Fruit fly (Drosophila melanogaster) whole organism, embryonic: ENCODE results near the gene Etfb.

Experiments used
- Antp ChIP-seq: fragments of 200-800 bp; sonication (Bioruptor generic); optimal IDR thresholded peaks from 3 replicates; lab custom pipeline; 2016; ENCODE audit warnings: missing biosample characterization, missing genetic modification characterization
- CG10147 ChIP-seq: fragments of 200-800 bp; sonication (Bioruptor generic); optimal IDR thresholded peaks from 2 replicates; lab custom pipeline; 2019; ENCODE audit warnings: missing biosample characterization, mild to moderate bottlenecking, missing genetic modification characterization, moderate library complexity
- CG10959 ChIP-seq: fragments of 200-800 bp; sonication (Bioruptor generic); IDR thresholded peaks from 2 replicates; pipeline ENCODE4 v1.3.6; 2022; ENCODE audit warnings: missing biosample characterization, missing genetic modification characterization
- CG14441 ChIP-seq: fragments of 200-800 bp; sonication (Bioruptor generic); IDR thresholded peaks from 2 replicates; pipeline ENCODE4 v1.3.6; 2022; ENCODE audit warnings: missing biosample characterization, missing genetic modification characterization
- CG14860 ChIP-seq: fragments of 200-800 bp; sonication (Bioruptor generic); IDR thresholded peaks from 3 replicates; pipeline ENCODE4 v1.3.6; 2022; ENCODE audit warnings: missing biosample characterization, missing genetic modification characterization; ENCODE audit not compliant: partially characterized antibody
- CG2678 ChIP-seq: fragments of 200-800 bp; sonication (Bioruptor generic); optimal IDR thresholded peaks from 3 replicates; lab custom pipeline; 2019; ENCODE audit warnings: missing biosample characterization, mild to moderate bottlenecking, missing genetic modification characterization, moderate library complexity
- CG30020 ChIP-seq: fragments of 200-800 bp; optimal IDR thresholded peaks from 2 replicates; lab custom pipeline; 2019; ENCODE audit warnings: missing biosample characterization, mild to moderate bottlenecking, missing genetic modification characterization, moderate library complexity
- CG32767 ChIP-seq: fragments of 200-800 bp; sonication (Bioruptor generic); IDR thresholded peaks from 2 replicates; pipeline ENCODE4 v1.3.6; 2022; ENCODE audit warnings: missing biosample characterization, missing genetic modification characterization
- CG3407 ChIP-seq: fragments of 200-800 bp; sonication (Bioruptor generic); optimal IDR thresholded peaks from 2 replicates; lab custom pipeline; 2018; ENCODE audit warnings: missing biosample characterization, mild to moderate bottlenecking, missing genetic modification characterization
- CG7786 ChIP-seq: fragments of 200-800 bp; sonication (Bioruptor generic); optimal IDR thresholded peaks from 2 replicates; lab custom pipeline; 2016; ENCODE audit warnings: missing biosample characterization, missing genetic modification characterization
- CG7928 ChIP-seq: fragments of 200-800 bp; sonication (Bioruptor generic); optimal IDR thresholded peaks from 2 replicates; lab custom pipeline; 2017; ENCODE audit warnings: missing biosample characterization, mild to moderate bottlenecking, missing genetic modification characterization
- CG8359 ChIP-seq: fragments of 200-800 bp; sonication (Bioruptor generic); optimal IDR thresholded peaks from 2 replicates; lab custom pipeline; 2017; ENCODE audit warnings: missing biosample characterization, mild to moderate bottlenecking, missing genetic modification characterization, borderline replicate concordance
- CG8944 ChIP-seq: fragments of 200-800 bp; sonication (Bioruptor generic); optimal IDR thresholded peaks from 3 replicates; lab custom pipeline; 2016; ENCODE audit warnings: missing biosample characterization, missing genetic modification characterization
- CG9817 ChIP-seq: fragments of 200-800 bp; sonication (Bioruptor generic); optimal IDR thresholded peaks from 2 replicates; lab custom pipeline; 2018; ENCODE audit warnings: missing biosample characterization, mild to moderate bottlenecking, missing genetic modification characterization, moderate library complexity
- Chrac-16 ChIP-seq: fragments of 200-800 bp; sonication (Bioruptor generic); optimal IDR thresholded peaks from 3 replicates; lab custom pipeline; 2016; ENCODE audit warnings: missing biosample characterization, missing genetic modification characterization
- D ChIP-seq, 2 experiments: fragments of 200-800 bp in 1 of 2; fragments of >200 bp in 1 of 2; sonication (Bioruptor generic) in 1 of 2; optimal IDR thresholded peaks; 2 replicates in 1 of 2; 3 replicates in 1 of 2; lab custom pipeline; 2017; ENCODE audit warnings: mild to moderate bottlenecking in 1 of 2, missing biosample characterization in 1 of 2, missing genetic modification characterization in 1 of 2, missing genetic modification reagents in 1 of 2
- Doc3 ChIP-seq: fragments of 200-800 bp; sonication (Bioruptor generic); IDR thresholded peaks from 3 replicates; pipeline ENCODE4 v1.3.6; 2022; ENCODE audit warnings: missing biosample characterization, missing genetic modification characterization; ENCODE audit not compliant: partially characterized antibody
- E2f2 ChIP-seq: fragments of 200-800 bp; sonication (Bioruptor generic); IDR thresholded peaks from 2 replicates; pipeline ENCODE4 v1.3.6; 2022; ENCODE audit warnings: missing biosample characterization, missing genetic modification characterization
- Gug ChIP-seq: fragments of 200-800 bp; sonication (Bioruptor generic); IDR thresholded peaks from 4 replicates; pipeline ENCODE4 v1.3.6; 2022; ENCODE audit warnings: missing biosample characterization, missing genetic modification characterization
- H2.0 ChIP-seq: fragments of 200-800 bp; sonication (Bioruptor generic); IDR thresholded peaks from 2 replicates; pipeline ENCODE4 v1.3.6; 2022; ENCODE audit warnings: missing biosample characterization, missing genetic modification characterization
- HLH4C ChIP-seq: fragments of 200-800 bp; sonication (Bioruptor generic); IDR thresholded peaks from 3 replicates; pipeline ENCODE4 v1.3.6; 2022; ENCODE audit warnings: missing biosample characterization, missing genetic modification characterization; ENCODE audit not compliant: partially characterized antibody
- Hsf ChIP-seq: fragments of 200-800 bp; sonication (Bioruptor generic); optimal IDR thresholded peaks from 3 replicates; lab custom pipeline; 2016; ENCODE audit warnings: missing biosample characterization, missing genetic modification characterization
- Myb ChIP-seq: fragments of 200-800 bp; sonication (Bioruptor generic); optimal IDR thresholded peaks from 2 replicates; lab custom pipeline; 2016; ENCODE audit warnings: missing biosample characterization, missing genetic modification characterization
- Nf-YA ChIP-seq: fragments of 200-800 bp; sonication (Bioruptor generic); IDR thresholded peaks from 2 replicates; pipeline ENCODE4 v1.3.6; 2022; ENCODE audit warnings: missing biosample characterization, missing genetic modification characterization
- Optix ChIP-seq: fragments of 200-800 bp; sonication (Bioruptor generic); IDR thresholded peaks from 3 replicates; pipeline ENCODE4 v1.3.6; 2022; ENCODE audit warnings: missing biosample characterization, missing genetic modification characterization
- Six4 ChIP-seq: fragments of 200-800 bp; sonication (Bioruptor generic); optimal IDR thresholded peaks from 2 replicates; lab custom pipeline; 2016; ENCODE audit warnings: missing biosample characterization, missing genetic modification characterization
- Trl ChIP-seq, 3 experiments: fragments of >200 bp in 2 of 3; fragments of 200-800 bp in 1 of 3; sonication (Bioruptor generic) in 1 of 3; optimal IDR thresholded peaks; 2 replicates in 1 of 3; 3 replicates in 2 of 3; lab custom pipeline; 2016 to 2017; ENCODE audit warnings: missing biosample characterization in 1 of 3, missing genetic modification characterization in 1 of 3
- Usf ChIP-seq: fragments of 200-800 bp; sonication (Bioruptor generic); optimal IDR thresholded peaks from 2 replicates; lab custom pipeline; 2017; ENCODE audit warnings: missing genotype, missing biosample characterization, missing genetic modification characterization
- Xbp1 ChIP-seq: fragments of 200-800 bp; sonication (Bioruptor generic); optimal IDR thresholded peaks from 3 replicates; lab custom pipeline; 2016; ENCODE audit warnings: missing biosample characterization, mild to moderate bottlenecking, missing genetic modification characterization
- abd-A ChIP-seq: fragments of 200-800 bp; sonication (Bioruptor generic); optimal IDR thresholded peaks from 3 replicates; lab custom pipeline; 2019; ENCODE audit warnings: missing biosample characterization, mild to moderate bottlenecking, missing genetic modification characterization, moderate library complexity
- az2 ChIP-seq: fragments of 200-800 bp; sonication (Bioruptor generic); optimal IDR thresholded peaks from 3 replicates; lab custom pipeline; 2016; ENCODE audit warnings: missing biosample characterization, missing genetic modification characterization
- bsh ChIP-seq, 2 experiments: fragments of 200-800 bp; sonication (Bioruptor generic); optimal IDR thresholded peaks; 2 replicates each; lab custom pipeline; 2017 to 2018; ENCODE audit warnings: mild to moderate bottlenecking in 2 of 2, missing biosample characterization in 2 of 2, missing genetic modification characterization in 2 of 2, moderate library complexity in 1 of 2
- cad ChIP-seq: fragments of >200 bp; optimal IDR thresholded peaks from 2 replicates; lab custom pipeline; 2017; ENCODE audit warnings: missing biosample characterization, missing genetic modification characterization
- cas ChIP-seq: fragments of 200-800 bp; sonication (Bioruptor generic); IDR thresholded peaks from 2 replicates; pipeline ENCODE4 v1.3.6; 2022; ENCODE audit warnings: missing biosample characterization, missing genetic modification characterization
- crp ChIP-seq, 2 experiments: fragments of 200-800 bp; sonication (Bioruptor generic); optimal IDR thresholded peaks; 2 replicates in 1 of 2; 3 replicates in 1 of 2; lab custom pipeline; 2017; ENCODE audit warnings: missing biosample characterization in 2 of 2, missing genetic modification characterization in 2 of 2, mild to moderate bottlenecking in 1 of 2, moderate library complexity in 1 of 2
- cwo ChIP-seq: fragments of 200-800 bp; sonication (Bioruptor generic); optimal IDR thresholded peaks from 3 replicates; lab custom pipeline; 2017; ENCODE audit warnings: missing biosample characterization, missing genetic modification characterization, mild to moderate bottlenecking, moderate library complexity, missing genetic modification reagents
- dmrt99B ChIP-seq: fragments of 200-800 bp; sonication (Bioruptor generic); optimal IDR thresholded peaks from 2 replicates; lab custom pipeline; 2018; ENCODE audit warnings: missing biosample characterization, mild to moderate bottlenecking, missing genetic modification characterization, moderate library complexity
- dpn ChIP-seq, 2 experiments: fragments of 200-800 bp; sonication (Bioruptor generic); optimal IDR thresholded peaks; 3 replicates each; lab custom pipeline; 2016; ENCODE audit warnings: missing biosample characterization in 2 of 2, missing genetic modification characterization in 2 of 2
- hkb ChIP-seq, 2 experiments: fragments of 200-800 bp in 1 of 2; fragments of >200 bp in 1 of 2; sonication (Bioruptor generic) in 1 of 2; IDR thresholded peaks in 1 of 2; optimal IDR thresholded peaks in 1 of 2; 2 replicates each; pipeline versions ENCODE4 v1.3.6 to Lab custom; 2017 to 2022; ENCODE audit warnings: missing biosample characterization in 1 of 2, missing genetic modification characterization in 1 of 2
- inv ChIP-seq: fragments of 200-800 bp; sonication (Bioruptor generic); IDR thresholded peaks from 2 replicates; pipeline ENCODE4 v1.3.6; 2022; ENCODE audit warnings: missing biosample characterization, missing genetic modification characterization; ENCODE audit not compliant: partially characterized antibody
- knrl ChIP-seq: fragments of 200-800 bp; sonication (Bioruptor generic); IDR thresholded peaks from 3 replicates; pipeline ENCODE4 v1.3.6; 2022; ENCODE audit warnings: missing biosample characterization, missing genetic modification characterization; ENCODE audit not compliant: partially characterized antibody
- otp ChIP-seq: fragments of 200-800 bp; sonication (Bioruptor generic); IDR thresholded peaks from 3 replicates; pipeline ENCODE4, ENCODE4 v1.3.6; 2022; ENCODE audit warnings: missing biosample characterization, missing genetic modification characterization
- pum ChIP-seq: fragments of 200-800 bp; sonication (Bioruptor generic); optimal IDR thresholded peaks from 2 replicates; lab custom pipeline; 2016; ENCODE audit warnings: missing biosample characterization, missing genetic modification characterization
- sisA ChIP-seq: fragments of 200-800 bp; sonication (Bioruptor generic); IDR thresholded peaks from 2 replicates; pipeline ENCODE4 v1.3.6; 2022; ENCODE audit warnings: missing biosample characterization, missing genetic modification characterization
- tin ChIP-seq: fragments of 200-800 bp; sonication (Bioruptor generic); optimal IDR thresholded peaks from 3 replicates; lab custom pipeline; 2016; ENCODE audit warnings: missing biosample characterization, missing genetic modification characterization
- vnd ChIP-seq: fragments of 200-800 bp; sonication (Bioruptor generic); IDR thresholded peaks from 3 replicates; pipeline ENCODE4 v1.3.6; 2022; ENCODE audit warnings: missing biosample characterization, missing genetic modification characterization; ENCODE audit not compliant: partially characterized antibody

The Etfb gene

dm6 chr3R:29772090-29772794 is 30.5 kb downstream of the Etfb start:
- peak in 1 of 2 experiments; percentile 50 for TF ChIP-seq crp (GFP tag; optimal IDR thresholded peaks at IDR 0.05; lab: Kevin White, UChicago)
- peak; percentile 14 for TF ChIP-seq Chrac-16 (GFP tag; lab: Kevin White, UChicago)
- no peak for TF ChIP-seq E2f2 (GFP tag; lab: Robert Waterston, UW)
- 0 out of 3 replicates have a peak, but pooled peaks have one; percentile 21 for TF ChIP-seq vnd (GFP tag; lab: Robert Waterston, UW)
- TF ChIP-seq Usf (GFP tag; lab: Kevin White, UChicago), result peak; percentile 51
- TF ChIP-seq CG14441 (GFP tag; lab: Robert Waterston, UW), result peak; percentile 42; the same call in 1 of the 2 replicates
- peak; percentile 19 for TF ChIP-seq Six4
- no peak for TF ChIP-seq CG32767
- 0 out of 3 replicates have a peak, but pooled peaks have one; percentile 15 for TF ChIP-seq CG14860 (GFP tag; lab: Robert Waterston, UW)
- no peak for TF ChIP-seq hkb (optimal IDR thresholded peaks at IDR 0.05; lab: Kevin White, UChicago)
- no peak for TF ChIP-seq hkb (GFP tag; IDR thresholded peaks at IDR 0.05; lab: Robert Waterston, UW)
- peak; percentile 39 for TF ChIP-seq az2
- no peak; the same call in 2 of the 3 replicates for TF ChIP-seq HLH4C (GFP tag; lab: Robert Waterston, UW)
- no peak for TF ChIP-seq CG10959
- peak; percentile 23 for TF ChIP-seq tin (GFP tag; lab: Kevin White, UChicago)
- TF ChIP-seq H2.0 (GFP tag; lab: Robert Waterston, UW), result peak; percentile 35; the same call in 1 of the 2 replicates
- no peak for TF ChIP-seq cwo (GFP tag; lab: Kevin White, UChicago)
- TF ChIP-seq Myb (GFP tag; lab: Kevin White, UChicago), result no peak
- TF ChIP-seq CG30020 (tag; lab: Kevin White, UChicago), result no peak
- no peak for TF ChIP-seq Nf-YA (GFP tag; lab: Robert Waterston, UW)
- TF ChIP-seq abd-A (tag; lab: Kevin White, UChicago), result no peak
- TF ChIP-seq CG9817 (tag; lab: Kevin White, UChicago), result peak; percentile 35
- peak; percentile 89 for TF ChIP-seq CG7928 (GFP tag; lab: Kevin White, UChicago)
- TF ChIP-seq cad (GFP tag; lab: Kevin White, UChicago), result peak; percentile 12
- TF ChIP-seq CG8359, result peak; percentile 61
- TF ChIP-seq CG10147 (GFP tag; lab: Kevin White, UChicago), result peak; percentile 40
- TF ChIP-seq dpn (GFP tag; optimal IDR thresholded peaks at IDR 0.05; lab: Kevin White, UChicago), result peak in 1 of 2 experiments; percentile 49
- no peak for TF ChIP-seq CG3407
- peak; percentile 8 for TF ChIP-seq Hsf (GFP tag; lab: Kevin White, UChicago)
- TF ChIP-seq otp (GFP tag; lab: Robert Waterston, UW), result no peak
- peak; percentile 3 for TF ChIP-seq pum
- TF ChIP-seq CG2678 (tag; lab: Kevin White, UChicago), result peak; percentile 73
- TF ChIP-seq Doc3, result peak; percentile 28; the same call in 1 of the 3 replicates
- TF ChIP-seq Gug, result peak; percentile 42; the same call in 3 of the 4 replicates
- TF ChIP-seq sisA (GFP tag; lab: Robert Waterston, UW), result no peak; the same call in 1 of the 2 replicates
- no peak for TF ChIP-seq inv
- TF ChIP-seq CG8944 (GFP tag; lab: Kevin White, UChicago), result peak; percentile 20
- TF ChIP-seq cas, result no peak
- peak; percentile 14 for TF ChIP-seq dmrt99B (tag; lab: Kevin White, UChicago)
- no peak for TF ChIP-seq bsh (GFP tag; optimal IDR thresholded peaks at IDR 0.05; lab: Kevin White, UChicago)
- TF ChIP-seq Xbp1, result peak; percentile 9
- TF ChIP-seq CG7786 (GFP tag; lab: Kevin White, UChicago), result no peak
- no peak for TF ChIP-seq knrl (GFP tag; lab: Robert Waterston, UW)
- peak in 1 of 2 experiments; percentile 96 for TF ChIP-seq Trl (optimal IDR thresholded peaks at IDR 0.05; lab: Kevin White, UChicago)
- TF ChIP-seq Trl (GFP tag; optimal IDR thresholded peaks at IDR 0.05; lab: Kevin White, UChicago), result peak; percentile 47
- peak; percentile 8 for TF ChIP-seq Antp (GFP tag; lab: Kevin White, UChicago)
- TF ChIP-seq D (optimal IDR thresholded peaks at IDR 0.05; lab: Kevin White, UChicago), result no peak
- TF ChIP-seq D (GFP tag; optimal IDR thresholded peaks at IDR 0.05; lab: Kevin White, UChicago), result peak; percentile 6
- TF ChIP-seq Optix (GFP tag; lab: Robert Waterston, UW), result no peak
